Fruit fly (Drosophila melanogaster) whole organism, wandering third instar larva: Measurements from ENCODE around the gene CG5043.

Experiments
- HLH106 ChIP-seq: fragments of 200-800 bp; optimal IDR thresholded peaks from 3 replicates; lab custom pipeline; 2019; ENCODE audit warnings: missing biosample characterization, mild to moderate bottlenecking, missing genetic modification characterization, moderate library complexity
- Hnf4 ChIP-seq: fragments of 200-800 bp; sonication (Bioruptor generic); optimal IDR thresholded peaks from 2 replicates; lab custom pipeline; 2016; ENCODE audit warnings: missing biosample characterization, mild to moderate bottlenecking, missing genetic modification characterization
- Myc ChIP-seq: fragments of >200 bp; optimal IDR thresholded peaks from 2 replicates; lab custom pipeline; 2017
- Sp1 ChIP-seq: fragments of 200-800 bp; sonication (Bioruptor generic); optimal IDR thresholded peaks from 3 replicates; lab custom pipeline; 2019; ENCODE audit warnings: missing biosample characterization, mild to moderate bottlenecking, missing genetic modification characterization, moderate library complexity
- brk ChIP-seq: fragments of 200-800 bp; sonication (Bioruptor generic); optimal IDR thresholded peaks from 2 replicates; lab custom pipeline; 2016; ENCODE audit warnings: missing biosample characterization, mild to moderate bottlenecking, missing genetic modification characterization
- dmrt93B ChIP-seq: fragments of 200-800 bp; sonication (Bioruptor generic); optimal IDR thresholded peaks from 2 replicates; lab custom pipeline; 2018; ENCODE audit warnings: missing biosample characterization, mild to moderate bottlenecking, missing genetic modification characterization
- ey ChIP-seq: fragments of 200-800 bp; sonication (Bioruptor generic); optimal IDR thresholded peaks from 2 replicates; lab custom pipeline; 2016; ENCODE audit warnings: missing biosample characterization, missing genetic modification characterization
- foxo ChIP-seq, 2 experiments: fragments of 200-800 bp; sonication (Bioruptor generic); optimal IDR thresholded peaks; 2 replicates in 1 of 2; 3 replicates in 1 of 2; lab custom pipeline; 2016 to 2017; ENCODE audit warnings: missing biosample characterization in 2 of 2, missing genetic modification characterization in 2 of 2
- h ChIP-seq: fragments of 200-800 bp; sonication (Bioruptor generic); optimal IDR thresholded peaks from 3 replicates; lab custom pipeline; 2016; ENCODE audit warnings: missing biosample characterization, mild to moderate bottlenecking, missing genetic modification characterization
- pan ChIP-seq: fragments of >200 bp; optimal IDR thresholded peaks from 2 replicates; lab custom pipeline; 2017
- psq ChIP-seq: fragments of 200-800 bp; sonication (Bioruptor generic); optimal IDR thresholded peaks from 3 replicates; lab custom pipeline; 2017; ENCODE audit warnings: missing biosample characterization, mild to moderate bottlenecking, missing genetic modification characterization, moderate library complexity
- usp ChIP-seq: fragments of >200 bp; optimal IDR thresholded peaks from 2 replicates; lab custom pipeline; 2017; ENCODE audit warnings: missing biosample characterization, missing genetic modification characterization
- woc ChIP-seq: sonication (Bioruptor generic); optimal IDR thresholded peaks from 2 replicates; lab custom pipeline; 2016; ENCODE audit warnings: missing biosample characterization, mild to moderate bottlenecking, missing genetic modification characterization

- TF ChIP-seq ey = no peak
- TF ChIP-seq dmrt93B (GFP tag; lab: Kevin White, UChicago) = no peak
- TF ChIP-seq Myc (lab: Kevin White, UChicago) = no peak
- no peak for TF ChIP-seq brk (GFP tag; lab: Kevin White, UChicago)
- TF ChIP-seq psq (GFP tag; lab: Kevin White, UChicago) = no peak
- TF ChIP-seq HLH106 (tag; lab: Kevin White, UChicago) = no peak
- TF ChIP-seq pan (lab: Kevin White, UChicago) = no peak
- no peak for TF ChIP-seq Hnf4 (GFP tag; lab: Kevin White, UChicago)
- no peak for TF ChIP-seq usp (GFP tag; lab: Kevin White, UChicago)
- no peak for TF ChIP-seq h (GFP tag; lab: Kevin White, UChicago)
- TF ChIP-seq Sp1 = no peak
- no peak for TF ChIP-seq woc
- no peak for TF ChIP-seq foxo (GFP tag; optimal IDR thresholded peaks at IDR 0.05; lab: Kevin White, UChicago)
These were observed 3.9 kb downstream of the CG5043 start for dm6 chr2L:17437594-17437993.
